Fruit fly (Drosophila melanogaster) whole organism, embryonic: Measurements from ENCODE around the gene Nup153.

Source experiments
- Blimp-1 ChIP-seq: fragments of 200-800 bp; sonication (Bioruptor generic); optimal IDR thresholded peaks from 3 replicates; lab custom pipeline; 2018; ENCODE audit warnings: missing biosample characterization, missing genetic modification characterization, mild to moderate bottlenecking, moderate library complexity, missing genetic modification reagents
- Bteb2 ChIP-seq: fragments of 200-800 bp; sonication (Bioruptor generic); optimal IDR thresholded peaks from 2 replicates; lab custom pipeline; 2016; ENCODE audit warnings: missing biosample characterization, missing genetic modification characterization
- CG10274 ChIP-seq: fragments of 200-800 bp; sonication (Bioruptor generic); optimal IDR thresholded peaks from 3 replicates; lab custom pipeline; 2017; ENCODE audit warnings: missing biosample characterization, mild to moderate bottlenecking, missing genetic modification characterization
- CG10565 ChIP-seq: fragments of 200-800 bp; sonication (Bioruptor generic); optimal IDR thresholded peaks from 3 replicates; lab custom pipeline; 2016; ENCODE audit warnings: missing biosample characterization, mild to moderate bottlenecking, missing genetic modification characterization
- CG12659 ChIP-seq: fragments of 200-800 bp; sonication (Bioruptor generic); optimal IDR thresholded peaks from 3 replicates; lab custom pipeline; 2017; ENCODE audit warnings: mild to moderate bottlenecking, missing biosample characterization, missing genetic modification reagents, missing genetic modification characterization
- CG15601 ChIP-seq: fragments of 200-800 bp; sonication (Bioruptor generic); optimal IDR thresholded peaks from 3 replicates; lab custom pipeline; 2019; ENCODE audit warnings: missing biosample characterization, mild to moderate bottlenecking, missing genetic modification characterization, moderate library complexity
- CG16813 ChIP-seq: fragments of 200-800 bp; sonication (Bioruptor generic); IDR thresholded peaks from 3 replicates; pipeline ENCODE4 v1.3.6; 2022; ENCODE audit warnings: missing biosample characterization, missing genetic modification characterization; ENCODE audit not compliant: partially characterized antibody
- CG16863 ChIP-seq: fragments of 200-800 bp; sonication (Bioruptor generic); optimal IDR thresholded peaks from 3 replicates; lab custom pipeline; 2016; ENCODE audit warnings: missing biosample characterization, missing genetic modification characterization
- CG18599 ChIP-seq: fragments of 200-800 bp; sonication (Bioruptor generic); optimal IDR thresholded peaks from 3 replicates; lab custom pipeline; 2017; ENCODE audit warnings: missing biosample characterization, missing genetic modification characterization, mild to moderate bottlenecking, moderate library complexity, missing genetic modification reagents
- CG2120 ChIP-seq: fragments of 200-800 bp; sonication (Bioruptor generic); optimal IDR thresholded peaks from 3 replicates; lab custom pipeline; 2016; ENCODE audit warnings: missing biosample characterization, missing genetic modification characterization
- CG31388 ChIP-seq: fragments of 200-800 bp; sonication (Bioruptor generic); optimal IDR thresholded peaks from 2 replicates; lab custom pipeline; 2016; ENCODE audit warnings: missing biosample characterization, missing genetic modification characterization
- CG5180 ChIP-seq: fragments of 200-800 bp; sonication (Bioruptor generic); optimal IDR thresholded peaks from 3 replicates; lab custom pipeline; 2017; ENCODE audit warnings: missing biosample characterization, missing genetic modification characterization, mild to moderate bottlenecking, moderate library complexity, missing genetic modification reagents
- CG5245 ChIP-seq: fragments of 200-800 bp; sonication (Bioruptor generic); optimal IDR thresholded peaks from 3 replicates; lab custom pipeline; 2016; ENCODE audit warnings: missing biosample characterization, missing genetic modification characterization
- CG7987 ChIP-seq: fragments of 200-800 bp; sonication (Bioruptor generic); optimal IDR thresholded peaks from 2 replicates; lab custom pipeline; 2018; ENCODE audit warnings: missing biosample characterization, mild to moderate bottlenecking, missing genetic modification characterization, moderate library complexity
- ERR ChIP-seq: fragments of 200-800 bp; sonication (Bioruptor generic); optimal IDR thresholded peaks from 2 replicates; lab custom pipeline; 2016; ENCODE audit warnings: missing biosample characterization, missing genetic modification characterization
- Elba2 ChIP-seq: fragments of 200-800 bp; sonication (Bioruptor generic); optimal IDR thresholded peaks from 3 replicates; lab custom pipeline; 2016; ENCODE audit warnings: missing biosample characterization, missing genetic modification characterization
- Fer1 ChIP-seq: fragments of 200-800 bp; sonication (Bioruptor generic); optimal IDR thresholded peaks from 2 replicates; lab custom pipeline; 2017; ENCODE audit warnings: missing biosample characterization, mild to moderate bottlenecking, missing genetic modification characterization
- Fer3 ChIP-seq: fragments of 200-800 bp; sonication (Bioruptor generic); optimal IDR thresholded peaks from 2 replicates; lab custom pipeline; 2018; ENCODE audit warnings: missing biosample characterization, mild to moderate bottlenecking, missing genetic modification characterization, moderate library complexity
- Hey ChIP-seq: fragments of 200-800 bp; sonication (Bioruptor generic); optimal IDR thresholded peaks from 3 replicates; lab custom pipeline; 2018; ENCODE audit warnings: missing biosample characterization, mild to moderate bottlenecking, missing genetic modification characterization
- Lhr ChIP-seq: fragments of 200-800 bp; sonication (Bioruptor generic); optimal IDR thresholded peaks from 3 replicates; lab custom pipeline; 2017; ENCODE audit warnings: mild to moderate bottlenecking, missing biosample characterization, missing genetic modification reagents, missing genetic modification characterization
- Lim3 ChIP-seq: fragments of 200-800 bp; sonication (Bioruptor generic); IDR thresholded peaks from 2 replicates; pipeline ENCODE4 v1.3.6; 2022; ENCODE audit warnings: missing biosample characterization, missing genetic modification characterization
- Lpt ChIP-seq: fragments of >200 bp; optimal IDR thresholded peaks from 2 replicates; lab custom pipeline; 2018; ENCODE audit warnings: missing biosample characterization, missing genetic modification characterization
- NC2β ChIP-seq: fragments of 200-800 bp; sonication (Bioruptor generic); optimal IDR thresholded peaks from 2 replicates; lab custom pipeline; 2016; ENCODE audit warnings: missing biosample characterization, missing genetic modification characterization
- Nf-YA ChIP-seq: fragments of 200-800 bp; sonication (Bioruptor generic); IDR thresholded peaks from 2 replicates; pipeline ENCODE4 v1.3.6; 2022; ENCODE audit warnings: missing biosample characterization, missing genetic modification characterization
- Pdp1 ChIP-seq, 2 experiments: fragments of 200-800 bp; sonication (Bioruptor generic); optimal IDR thresholded peaks; 3 replicates each; lab custom pipeline; 2016; ENCODE audit warnings: missing biosample characterization in 2 of 2, missing genetic modification characterization in 2 of 2, mild to moderate bottlenecking in 1 of 2, moderate library complexity in 1 of 2
- Ravus ChIP-seq: fragments of 200-800 bp; sonication (Bioruptor generic); IDR thresholded peaks from 2 replicates; pipeline ENCODE4 v1.3.6; 2022; ENCODE audit warnings: missing biosample characterization, missing genetic modification characterization
- Scr ChIP-seq: fragments of 200-800 bp; sonication (Bioruptor generic); IDR thresholded peaks from 2 replicates; pipeline ENCODE4 v1.3.6; 2022; ENCODE audit warnings: missing biosample characterization, missing genetic modification characterization; ENCODE audit not compliant: partially characterized antibody
- Sin3A ChIP-seq: fragments of >200 bp; optimal IDR thresholded peaks from 2 replicates; lab custom pipeline; 2018
- abd-A ChIP-seq: fragments of 200-800 bp; sonication (Bioruptor generic); optimal IDR thresholded peaks from 3 replicates; lab custom pipeline; 2019; ENCODE audit warnings: missing biosample characterization, mild to moderate bottlenecking, missing genetic modification characterization, moderate library complexity
- bowl ChIP-seq: fragments of 200-800 bp; sonication (Bioruptor generic); IDR thresholded peaks from 2 replicates; pipeline ENCODE4 v1.3.6; 2022; ENCODE audit warnings: missing biosample characterization, missing genetic modification characterization
- br ChIP-seq: fragments of >200 bp; optimal IDR thresholded peaks from 2 replicates; lab custom pipeline; 2017
- bsh ChIP-seq, 2 experiments: fragments of 200-800 bp; sonication (Bioruptor generic); optimal IDR thresholded peaks; 2 replicates each; lab custom pipeline; 2017 to 2018; ENCODE audit warnings: mild to moderate bottlenecking in 2 of 2, missing biosample characterization in 2 of 2, missing genetic modification characterization in 2 of 2, moderate library complexity in 1 of 2
- danr ChIP-seq: fragments of 200-800 bp; sonication (Bioruptor generic); IDR thresholded peaks from 2 replicates; pipeline ENCODE4 v1.3.6; 2022; ENCODE audit warnings: missing biosample characterization, missing genetic modification characterization
- dmrt11E ChIP-seq: fragments of 200-800 bp; sonication (Bioruptor generic); optimal IDR thresholded peaks from 3 replicates; lab custom pipeline; 2018; ENCODE audit warnings: missing biosample characterization, mild to moderate bottlenecking, missing genetic modification characterization, moderate library complexity
- dpn ChIP-seq, 2 experiments: fragments of 200-800 bp; sonication (Bioruptor generic); optimal IDR thresholded peaks; 3 replicates each; lab custom pipeline; 2016; ENCODE audit warnings: missing biosample characterization in 2 of 2, missing genetic modification characterization in 2 of 2
- esg ChIP-seq: fragments of 200-800 bp; sonication (Bioruptor generic); conservative IDR thresholded peaks from 2 replicates; pipeline ENCODE4 v1.3.6; 2022; ENCODE audit warnings: missing biosample characterization, missing genetic modification characterization
- eve ChIP-seq, 2 experiments: fragments of >200 bp; optimal IDR thresholded peaks; 2 replicates each; lab custom pipeline; 2017; ENCODE audit warnings: missing biosample characterization in 2 of 2, missing genetic modification characterization in 2 of 2
- ftz-f1 ChIP-seq: fragments of 200-800 bp; sonication (Bioruptor generic); optimal IDR thresholded peaks from 2 replicates; lab custom pipeline; 2016; ENCODE audit warnings: missing biosample characterization, missing genetic modification characterization
- gcm2 ChIP-seq: fragments of 200-800 bp; sonication (Bioruptor generic); optimal IDR thresholded peaks from 2 replicates; lab custom pipeline; 2016; ENCODE audit warnings: missing biosample characterization, missing genetic modification characterization
- gem ChIP-seq: fragments of 200-800 bp; sonication (Bioruptor generic); optimal IDR thresholded peaks from 2 replicates; lab custom pipeline; 2019; ENCODE audit warnings: missing biosample characterization, mild to moderate bottlenecking, missing genetic modification characterization, moderate library complexity
- her ChIP-seq: fragments of 200-800 bp; sonication (Bioruptor generic); optimal IDR thresholded peaks from 2 replicates; lab custom pipeline; 2016; ENCODE audit warnings: missing biosample characterization, missing genetic modification characterization
- inv ChIP-seq: fragments of 200-800 bp; sonication (Bioruptor generic); IDR thresholded peaks from 2 replicates; pipeline ENCODE4 v1.3.6; 2022; ENCODE audit warnings: missing biosample characterization, missing genetic modification characterization; ENCODE audit not compliant: partially characterized antibody
- jigr1 ChIP-seq: fragments of 200-800 bp; sonication (Bioruptor generic); IDR thresholded peaks from 3 replicates; pipeline ENCODE4 v1.3.6; 2022; ENCODE audit warnings: missing biosample characterization, missing genetic modification characterization
- luna ChIP-seq: fragments of 200-800 bp; sonication (Bioruptor generic); optimal IDR thresholded peaks from 2 replicates; lab custom pipeline; 2016; ENCODE audit warnings: missing biosample characterization, missing genetic modification characterization
- mld ChIP-seq: fragments of 200-800 bp; sonication (Bioruptor generic); IDR thresholded peaks from 3 replicates; pipeline ENCODE4 v1.3.6; 2022; ENCODE audit warnings: missing biosample characterization, missing genetic modification characterization; ENCODE audit not compliant: partially characterized antibody
- sens-2 ChIP-seq: fragments of 200-800 bp; sonication (Bioruptor generic); IDR thresholded peaks from 2 replicates; pipeline ENCODE4 v1.3.6; 2022; ENCODE audit warnings: missing biosample characterization, missing genetic modification characterization
- tap ChIP-seq: fragments of 200-800 bp; optimal IDR thresholded peaks from 3 replicates; lab custom pipeline; 2019; ENCODE audit warnings: missing biosample characterization, mild to moderate bottlenecking, missing genetic modification characterization, moderate library complexity
- tio ChIP-seq: fragments of 200-800 bp; sonication (Bioruptor generic); optimal IDR thresholded peaks from 2 replicates; lab custom pipeline; 2017; ENCODE audit warnings: missing biosample characterization, missing genetic modification characterization, inconsistent platforms
- ttk ChIP-seq: fragments of 200-800 bp; sonication (Bioruptor generic); IDR thresholded peaks from 2 replicates; pipeline ENCODE4 v2.1.2; 2022; ENCODE audit warnings: missing biosample characterization, missing genetic modification characterization

The Nup153 gene

dm6 chrX:16650078-16651063 lies 51.3 kb downstream of the Nup153 start (continued):
- peak; percentile 50; the same call in 1 of the 2 replicates for TF ChIP-seq Lim3 (GFP tag; lab: Robert Waterston, UW)
- no peak for TF ChIP-seq dmrt11E
- 0 out of 2 replicates have a peak, but pooled peaks have one; percentile 30 for TF ChIP-seq bowl
- TF ChIP-seq Fer1 (GFP tag; lab: Kevin White, UChicago): no peak
- peak; percentile 71 for TF ChIP-seq sens-2 (GFP tag; lab: Robert Waterston, UW)
- TF ChIP-seq br (lab: Kevin White, UChicago): no peak
- TF ChIP-seq CG18599: peak; percentile 43
- TF ChIP-seq luna: peak; percentile 3
- TF ChIP-seq CG16863: no peak
- peak; percentile 5 for TF ChIP-seq abd-A (tag; lab: Kevin White, UChicago)
- 0 out of 2 replicates have a peak, but pooled peaks have one; percentile 6 for TF ChIP-seq Nf-YA (GFP tag; lab: Robert Waterston, UW)
- TF ChIP-seq ERR (GFP tag; lab: Kevin White, UChicago): peak; percentile 70
- TF ChIP-seq tio: no peak
- no peak for TF ChIP-seq Blimp-1
- TF ChIP-seq CG2120 (GFP tag; lab: Kevin White, UChicago): no peak
- no peak for TF ChIP-seq tap (tag; lab: Kevin White, UChicago)
- TF ChIP-seq her (GFP tag; lab: Kevin White, UChicago): no peak
- TF ChIP-seq Lpt (GFP tag; lab: Kevin White, UChicago): no peak
- TF ChIP-seq jigr1 (GFP tag; lab: Robert Waterston, UW): no peak
- TF ChIP-seq CG16813: no peak
- TF ChIP-seq gcm2 (GFP tag; lab: Kevin White, UChicago): no peak
- peak; percentile 51 for TF ChIP-seq gem (tag; lab: Kevin White, UChicago)
- peak; percentile 37 for TF ChIP-seq CG15601 (tag; lab: Kevin White, UChicago)
- TF ChIP-seq eve (GFP tag; optimal IDR thresholded peaks at IDR 0.05; lab: Kevin White, UChicago): no peak
- TF ChIP-seq Pdp1 (GFP tag; optimal IDR thresholded peaks at IDR 0.05; lab: Kevin White, UChicago): peak; percentile 78 to 83
- TF ChIP-seq bsh (GFP tag; optimal IDR thresholded peaks at IDR 0.05; lab: Kevin White, UChicago): no peak
- no peak for TF ChIP-seq Lhr
- no peak for TF ChIP-seq Ravus (GFP tag; lab: Robert Waterston, UW)
- no peak for TF ChIP-seq danr (GFP tag; lab: Robert Waterston, UW)
- TF ChIP-seq mld (GFP tag; lab: Robert Waterston, UW): no peak
- peak; percentile 10 for TF ChIP-seq ftz-f1 (GFP tag; lab: Kevin White, UChicago)
- no peak for TF ChIP-seq CG7987
- TF ChIP-seq CG31388 (GFP tag; lab: Kevin White, UChicago): no peak
- TF ChIP-seq Sin3A (lab: Kevin White, UChicago): no peak
- TF ChIP-seq CG10274 (GFP tag; lab: Kevin White, UChicago): no peak
- no peak for TF ChIP-seq CG5245
- no peak for TF ChIP-seq Elba2 (GFP tag; lab: Kevin White, UChicago)
- TF ChIP-seq esg (GFP tag; lab: Robert Waterston, UW): peak; percentile 89
- TF ChIP-seq ttk: peak; percentile 67
- TF ChIP-seq dpn (GFP tag; optimal IDR thresholded peaks at IDR 0.05; lab: Kevin White, UChicago): peak in 1 of 2 experiments; percentile 81
- TF ChIP-seq NC2β (GFP tag; lab: Kevin White, UChicago): no peak
- TF ChIP-seq Scr (GFP tag; lab: Robert Waterston, UW): no peak
- TF ChIP-seq Hey: no peak
- no peak for TF ChIP-seq Fer3 (tag; lab: Kevin White, UChicago)
- no peak for TF ChIP-seq Bteb2
- TF ChIP-seq CG5180: peak; percentile 2
- no peak for TF ChIP-seq CG10565 (GFP tag; lab: Kevin White, UChicago)
- TF ChIP-seq CG12659 (GFP tag; lab: Kevin White, UChicago): peak; percentile 16
- no peak for TF ChIP-seq inv (GFP tag; lab: Robert Waterston, UW)
